Worm (Caenorhabditis elegans) whole organism, L4 larva: Measurements from ENCODE around the gene spe-44.

Source experiments
- T20F7.1 ChIP-seq: fragments of 200-800 bp; sonication (Bioruptor generic); optimal IDR thresholded peaks from 2 replicates; lab custom pipeline; 2018; ENCODE audit warnings: mild to moderate bottlenecking, missing genetic modification characterization, missing compliant biosample characterization
- ceh-20 ChIP-seq: fragments of 200-800 bp; sonication (Bioruptor generic); IDR thresholded peaks from 2 replicates; pipeline ENCODE4 v1.3.6; 2022; ENCODE audit warnings: missing genetic modification reagents, missing genetic modification characterization, missing compliant biosample characterization
- ceh-82 ChIP-seq: sonication (generic microtip); optimal IDR thresholded peaks from 2 replicates; lab custom pipeline; 2017; ENCODE audit warnings: missing biosample characterization, missing genetic modification characterization
- daf-12 ChIP-seq: fragments of 150-350 bp; optimal IDR thresholded peaks from 2 replicates; lab custom pipeline; 2014; ENCODE audit warnings: missing biosample characterization, missing genetic modification reagents, missing genetic modification characterization
- dmd-9 ChIP-seq: fragments of 200-800 bp; sonication (Bioruptor generic); IDR thresholded peaks from 2 replicates; pipeline ENCODE4 v1.3.6; 2022; ENCODE audit warnings: missing genetic modification reagents, missing genetic modification characterization, missing compliant biosample characterization
- hmg-1.1 ChIP-seq: fragments of 200-800 bp; sonication (Bioruptor generic); IDR thresholded peaks from 2 replicates; pipeline ENCODE4 v1.3.6; 2022; ENCODE audit warnings: missing genetic modification reagents, missing genetic modification characterization, missing compliant biosample characterization
- lir-3 ChIP-seq: sonication (generic microtip); optimal IDR thresholded peaks from 2 replicates; lab custom pipeline; 2016; ENCODE audit warnings: mild to moderate bottlenecking, missing genetic modification characterization, missing compliant biosample characterization
- lsy-2 ChIP-seq, 2 experiments: fragments of 150-350 bp in 1 of 2; sonication (generic microtip) in 1 of 2; optimal IDR thresholded peaks; 2 replicates each; lab custom pipeline; 2014 to 2017; ENCODE audit warnings: missing biosample characterization in 2 of 2, missing genetic modification characterization in 2 of 2
- nhr-28 ChIP-seq: fragments of 150-350 bp; optimal IDR thresholded peaks from 2 replicates; lab custom pipeline; 2014; ENCODE audit warnings: missing biosample characterization, missing genetic modification characterization
- nhr-76 ChIP-seq: fragments of 150-350 bp; optimal IDR thresholded peaks from 2 replicates; lab custom pipeline; 2014; ENCODE audit warnings: missing biosample characterization, missing genetic modification characterization
- rbr-2 ChIP-seq: sonication (generic microtip); optimal IDR thresholded peaks from 2 replicates; lab custom pipeline; 2016; ENCODE audit warnings: missing genotype, missing genetic modification characterization, missing compliant biosample characterization
- zip-2 ChIP-seq: fragments of 150-350 bp; optimal IDR thresholded peaks from 2 replicates; lab custom pipeline; 2014; ENCODE audit warnings: missing biosample characterization, missing genetic modification characterization

DNA sequence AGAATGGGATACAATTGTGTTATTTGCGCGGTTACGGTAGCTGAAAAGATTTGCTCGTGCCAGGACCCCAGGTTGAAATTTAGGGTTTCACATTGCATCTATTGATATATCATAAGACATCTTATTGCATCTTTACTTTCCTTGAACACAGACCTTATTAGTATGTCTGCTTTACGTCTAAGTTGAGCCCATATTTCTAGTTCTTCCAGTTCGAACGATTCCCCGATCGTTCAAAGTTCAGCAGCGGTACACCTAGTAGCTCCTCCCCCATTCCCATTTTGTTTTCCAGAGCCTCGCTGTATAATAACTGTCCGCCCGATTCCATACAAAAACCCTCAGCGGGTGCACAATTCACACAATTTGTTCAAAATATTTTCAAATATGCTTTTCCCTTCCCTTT is 12.3 kb downstream of the spe-44 start, which contains the start of gene C25G4.17:
- TF ChIP-seq T20F7.1 (GFP tag; lab: Kevin White, UChicago) (no peak), rbr-2 (tag; lab: Kevin White, UChicago) (no peak), nhr-76 (tag; lab: Kevin White, UChicago) (no peak), daf-12 (tag; lab: Kevin White, UChicago) (no peak), lir-3 (no peak), ceh-82 (tag; lab: Kevin White, UChicago) (no peak), zip-2 (tag; lab: Kevin White, UChicago) (no peak), hmg-1.1 (GFP tag; lab: Robert Waterston, UW) (no peak), lsy-2 (tag; optimal IDR thresholded peaks at IDR 0.05; lab: Kevin White, UChicago) (no peak), dmd-9 (no peak), ceh-20 (no peak), nhr-28 (no peak)
